Fruit fly (Drosophila melanogaster) whole organism, embryonic: Measurements from ENCODE around the gene Tim17b.
A peak's percentile ranks its signal among the peaks of the same experiment; 100 is the strongest.

Experiments used
- CG10209 ChIP-seq: fragments of 200-800 bp; sonication (Bioruptor generic); optimal IDR thresholded peaks from 3 replicates; lab custom pipeline; 2017; ENCODE audit warnings: missing biosample characterization, mild to moderate bottlenecking, missing genetic modification characterization, missing genetic modification reagents
- CG11085 ChIP-seq: fragments of 200-800 bp; sonication (Bioruptor generic); IDR thresholded peaks from 2 replicates; pipeline ENCODE4 v1.3.6; 2022; ENCODE audit warnings: missing biosample characterization, missing genetic modification characterization
- CG11398 ChIP-seq: fragments of 200-800 bp; sonication (Bioruptor generic); optimal IDR thresholded peaks from 2 replicates; lab custom pipeline; 2016; ENCODE audit warnings: missing biosample characterization, missing genetic modification characterization
- CG12659 ChIP-seq: fragments of 200-800 bp; sonication (Bioruptor generic); optimal IDR thresholded peaks from 3 replicates; lab custom pipeline; 2017; ENCODE audit warnings: mild to moderate bottlenecking, missing biosample characterization, missing genetic modification reagents, missing genetic modification characterization
- Jarid2 ChIP-seq: fragments of 200-800 bp; sonication (Bioruptor generic); optimal IDR thresholded peaks from 3 replicates; lab custom pipeline; 2017; ENCODE audit warnings: mild to moderate bottlenecking, missing biosample characterization, missing genetic modification reagents, missing genetic modification characterization
- Sin3A ChIP-seq: fragments of >200 bp; optimal IDR thresholded peaks from 2 replicates; lab custom pipeline; 2018
- az2 ChIP-seq: fragments of 200-800 bp; sonication (Bioruptor generic); optimal IDR thresholded peaks from 3 replicates; lab custom pipeline; 2016; ENCODE audit warnings: missing biosample characterization, missing genetic modification characterization
- corto ChIP-seq: fragments of 200-800 bp; sonication (Bioruptor generic); optimal IDR thresholded peaks from 2 replicates; lab custom pipeline; 2016; ENCODE audit warnings: missing biosample characterization, mild to moderate bottlenecking, missing genetic modification characterization, moderate library complexity
- esg ChIP-seq: fragments of 200-800 bp; sonication (Bioruptor generic); conservative IDR thresholded peaks from 2 replicates; pipeline ENCODE4 v1.3.6; 2022; ENCODE audit warnings: missing biosample characterization, missing genetic modification characterization
- gcm ChIP-seq: fragments of 200-800 bp; sonication (Bioruptor generic); optimal IDR thresholded peaks from 2 replicates; lab custom pipeline; 2019; ENCODE audit warnings: missing biosample characterization, mild to moderate bottlenecking, missing genetic modification characterization, moderate library complexity
- nmo ChIP-seq: fragments of 200-800 bp; sonication (Bioruptor generic); optimal IDR thresholded peaks from 2 replicates; lab custom pipeline; 2018; ENCODE audit warnings: missing biosample characterization, mild to moderate bottlenecking, missing genetic modification characterization, moderate library complexity
- org-1 ChIP-seq: fragments of 200-800 bp; sonication (Bioruptor generic); optimal IDR thresholded peaks from 2 replicates; lab custom pipeline; 2017; ENCODE audit warnings: missing biosample characterization, missing genetic modification characterization
- sc ChIP-seq, 3 experiments: fragments of >200 bp in 2 of 3; fragments of 200-800 bp in 1 of 3; sonication (Bioruptor generic) in 1 of 3; optimal IDR thresholded peaks; 2 replicates in 2 of 3; 3 replicates in 1 of 3; lab custom pipeline; 2017; ENCODE audit warnings: mild to moderate bottlenecking in 1 of 3, missing biosample characterization in 1 of 3, missing genetic modification characterization in 1 of 3, missing genetic modification reagents in 1 of 3

DNA sequence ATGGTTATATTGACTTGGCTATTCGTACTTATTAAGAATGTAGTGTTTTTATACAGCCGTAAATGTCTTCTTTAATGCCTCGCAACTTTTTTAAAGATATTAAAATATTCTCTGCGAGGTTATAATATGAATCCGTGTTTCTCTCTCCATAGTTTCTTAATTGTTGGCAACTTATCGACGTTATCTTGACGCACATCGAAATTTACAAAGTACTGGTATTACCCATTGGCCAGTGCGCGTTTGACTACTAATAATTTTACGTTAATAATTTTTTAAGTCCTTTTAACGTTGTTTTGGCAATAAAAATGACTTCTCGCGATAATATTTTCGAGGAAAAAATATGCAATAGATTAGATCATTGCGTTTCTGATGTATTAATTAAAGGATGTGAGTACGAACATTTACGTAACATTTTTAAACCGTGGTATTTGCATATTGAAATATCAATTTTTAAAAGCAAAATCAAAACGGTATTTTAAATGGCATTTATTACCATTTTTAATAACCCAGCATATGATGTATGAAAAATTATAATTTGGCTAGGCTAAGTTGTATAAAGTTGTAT is 15.6 kb downstream of the Tim17b start, which contains the start of gene CG41128:
- TF ChIP-seq CG10209 (GFP tag; lab: Kevin White, UChicago) (no peak), Jarid2 (GFP tag; lab: Kevin White, UChicago) (no peak), nmo (GFP tag; lab: Kevin White, UChicago) (peak; percentile 46), CG12659 (no peak), CG11085 (GFP tag; lab: Robert Waterston, UW) (no peak), Sin3A (no peak), sc (optimal IDR thresholded peaks at IDR 0.05; lab: Kevin White, UChicago) (no peak), sc (GFP tag; optimal IDR thresholded peaks at IDR 0.05; lab: Kevin White, UChicago) (no peak), CG11398 (GFP tag; lab: Kevin White, UChicago) (no peak), corto (GFP tag; lab: Kevin White, UChicago) (no peak), gcm (GFP tag; lab: Kevin White, UChicago) (no peak), org-1 (GFP tag; lab: Kevin White, UChicago) (no peak), az2 (GFP tag; lab: Kevin White, UChicago) (no peak), esg (no peak)
